Worm (Caenorhabditis elegans): Measurements from ENCODE around the gene gpa-2.
A peak's percentile ranks its signal among the peaks of the same experiment; 100 is the strongest.

The gpa-2 gene

DNA sequence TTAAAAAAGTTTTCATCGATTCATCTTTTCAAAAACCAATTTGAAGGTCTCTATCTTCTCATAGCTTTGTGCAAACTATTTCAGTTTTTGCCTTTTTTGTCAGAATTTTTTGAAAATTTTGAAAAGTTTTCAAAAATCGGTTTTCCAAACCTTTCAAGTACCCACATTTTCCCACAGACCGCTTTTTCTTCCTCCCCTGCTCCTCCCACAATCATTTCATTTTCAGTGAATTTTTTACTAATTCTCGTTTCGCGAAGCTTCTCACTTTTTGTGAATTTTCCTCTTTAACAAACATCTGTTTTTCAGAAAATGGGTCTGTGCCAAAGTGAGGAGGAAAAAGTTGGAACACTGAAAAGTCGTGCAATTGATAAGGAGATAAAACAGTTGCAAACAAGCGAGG lies at the start of gene gpa-2:
Gene gpa-2, plus strand, starts transcription at position 301 of the 400 bp plus-strand sequence.
- TF ChIP-seq fos-1 (tag; optimal IDR thresholded peaks at IDR 0.05) = no peak
- TF ChIP-seq T26A8.4 (GFP tag; IDR thresholded peaks at IDR 0.05) = no peak
- no peak for TF ChIP-seq hlh-30 (tag; optimal IDR thresholded peaks at IDR 0.05; ENCODE audit: insufficient read depth)
- TF ChIP-seq aha-1 (tag) = no peak
- TF ChIP-seq lsy-2 (tag; optimal IDR thresholded peaks at IDR 0.05) = no peak
- TF ChIP-seq ceh-28 (tag; optimal IDR thresholded peaks at IDR 0.05) = no peak
- no peak for TF ChIP-seq madf-9 (GFP tag; conservative IDR thresholded peaks at IDR 0.05)
- no peak for TF ChIP-seq nhr-77 (tag; optimal IDR thresholded peaks at IDR 0.05)
- TF ChIP-seq attf-4 (tag; optimal IDR thresholded peaks at IDR 0.05) = no peak

DNA sequence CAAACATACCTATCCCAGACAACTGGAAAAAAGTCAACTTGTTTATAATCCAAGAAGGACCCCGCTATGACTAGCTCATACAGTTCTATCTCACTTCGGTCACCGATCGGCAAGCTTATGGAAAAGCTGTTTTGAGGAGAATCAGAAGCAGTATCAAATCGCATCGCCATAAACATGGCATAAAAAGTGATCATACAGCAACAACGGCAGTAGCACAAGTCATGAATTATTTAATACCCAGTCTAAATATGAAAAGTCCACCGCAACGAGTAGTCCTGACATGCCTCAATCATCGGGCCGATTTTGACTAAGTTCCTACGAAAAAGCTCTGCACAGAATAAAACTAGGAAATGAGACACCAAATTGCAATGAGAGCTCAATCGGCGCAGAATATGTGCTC lies 47.3 kb upstream of the gpa-2 start:
- TF ChIP-seq skn-1 (tag; optimal IDR thresholded peaks at IDR 0.05) = no peak
- TF ChIP-seq unc-62 (GFP tag; optimal IDR thresholded peaks at IDR 0.05 in 1 of 2) = peak in 1 of 2 experiments; percentile 69
- no peak for TF ChIP-seq unc-62 (tag; optimal IDR thresholded peaks at IDR 0.05)
- peak; percentile 95 for TF ChIP-seq aha-1 (tag)

- TF ChIP-seq set-16 (GFP tag; IDR thresholded peaks at IDR 0.05) (peak; percentile 74), aly-2 (tag; optimal IDR thresholded peaks at IDR 0.05) (no peak)
Observed at ce11 chrV:8325906-8326305, 44.9 kb upstream of the gpa-2 start.

ce11 chrV:8327080-8327479 lies 43.7 kb upstream of the gpa-2 start:
- TF ChIP-seq pha-4 (GFP tag; IDR thresholded peaks at IDR 0.05) = no peak
- TF ChIP-seq pha-4 (tag; optimal IDR thresholded peaks at IDR 0.05) = no peak
- TF ChIP-seq set-16 (GFP tag; IDR thresholded peaks at IDR 0.05) = peak; percentile 89

ce11 chrV:8329390-8329789 lies 41.4 kb upstream of the gpa-2 start:
- TF ChIP-seq D1046.2 (GFP tag; IDR thresholded peaks at IDR 0.05) (0 out of 2 replicates have a peak, but pooled peaks have one; percentile 68), snpc-1.2 (GFP tag; IDR thresholded peaks at IDR 0.05) (0 out of 2 replicates have a peak, but pooled peaks have one; percentile 29), F44E2.7 (GFP tag; IDR thresholded peaks at IDR 0.05) (0 out of 2 replicates have a peak, but pooled peaks have one; percentile 38), lim-7 (GFP tag; IDR thresholded peaks at IDR 0.05) (peak; percentile 70), madf-9 (GFP tag; conservative IDR thresholded peaks at IDR 0.05) (0 out of 2 replicates have a peak, but pooled peaks have one; percentile 47), F26F4.8 (GFP tag; conservative IDR thresholded peaks at IDR 0.05) (peak; percentile 84), dmd-8 (GFP tag; IDR thresholded peaks at IDR 0.05) (peak; percentile 72; the same call in 1 of the 2 replicates), Y105C5A.15 (GFP tag; IDR thresholded peaks at IDR 0.05) (0 out of 2 replicates have a peak, but pooled peaks have one; percentile 57), madf-5 (GFP tag; IDR thresholded peaks at IDR 0.05) (peak in 1 of 2 experiments; percentile 50; a peak in 1 of 4 replicates)

DNA sequence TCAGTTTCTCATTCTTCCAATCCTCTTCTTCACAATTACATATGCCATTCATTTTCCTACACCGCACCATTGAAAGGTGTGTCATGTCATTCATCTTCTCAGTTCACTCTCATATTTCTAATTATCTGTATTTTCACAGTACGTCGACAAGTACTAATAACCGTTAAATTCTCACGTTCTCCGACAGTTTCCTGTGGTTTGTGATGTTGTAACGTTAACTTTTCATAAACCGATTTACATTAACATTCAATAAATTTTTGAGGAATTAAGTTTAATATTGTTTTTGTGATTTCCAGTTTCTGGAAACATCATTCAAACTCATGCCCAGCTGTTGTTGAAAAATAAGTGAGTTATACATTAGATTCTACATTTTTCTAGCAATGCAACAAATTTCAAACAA lies 36.4 kb upstream of the gpa-2 start, which contains the start of gene tmd-2:
Gene tmd-2, plus strand, starts transcription at position 301 of the 400 bp plus-strand sequence.
- TF ChIP-seq ZK546.5 (tag; optimal IDR thresholded peaks at IDR 0.05) (no peak), lin-38 (GFP tag; IDR thresholded peaks at IDR 0.05) (no peak), daf-19 (GFP tag; conservative IDR thresholded peaks at IDR 0.05) (no peak), D1046.2 (GFP tag; IDR thresholded peaks at IDR 0.05) (no peak), nhr-25 (tag; optimal IDR thresholded peaks at IDR 0.05; ENCODE audit: borderline replicate concordance, insufficient read depth) (no peak), aha-1 (tag) (no peak)

DNA sequence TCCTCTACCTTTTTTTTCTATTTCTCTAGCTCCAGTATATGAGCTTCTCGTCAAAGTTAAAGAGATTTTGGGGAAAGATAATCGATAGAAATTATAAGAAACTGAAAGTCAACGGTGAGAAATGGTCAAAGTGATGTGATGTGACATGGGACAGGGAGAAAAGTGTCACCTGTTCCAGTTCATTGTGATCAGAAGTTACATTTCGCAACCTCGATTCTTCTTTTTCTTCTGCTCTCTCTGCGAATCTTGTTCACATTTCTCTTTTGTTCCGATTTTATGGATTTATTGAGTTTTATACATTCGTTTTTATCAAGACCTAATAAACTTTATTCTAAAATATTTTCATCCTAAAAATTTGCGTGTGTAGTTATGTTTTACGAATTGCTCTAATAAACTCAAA lies 35.2 kb upstream of the gpa-2 start:
- TF ChIP-seq hlh-30 (tag; optimal IDR thresholded peaks at IDR 0.05; ENCODE audit: insufficient read depth) = peak; percentile 32
- TF ChIP-seq F10B5.3 (tag; optimal IDR thresholded peaks at IDR 0.05) = no peak
- peak in 1 of 2 experiments; percentile 45 for TF ChIP-seq unc-62 (GFP tag; optimal IDR thresholded peaks at IDR 0.05 in 1 of 2)
- no peak for TF ChIP-seq unc-62 (tag; optimal IDR thresholded peaks at IDR 0.05)
